Worm (Caenorhabditis elegans) whole organism, mixed stage, embryonic: ENCODE measurements around the gene adt-2.

Source experiments
- M03D4.4 ChIP-seq: sonication (generic microtip); optimal IDR thresholded peaks from 2 replicates; lab custom pipeline; 2017; ENCODE audit warnings: mild to moderate bottlenecking, missing genetic modification characterization, missing compliant biosample characterization
- bed-3 ChIP-seq: fragments of 200-800 bp; sonication (Bioruptor generic); optimal IDR thresholded peaks from 3 replicates; lab custom pipeline; 2018; ENCODE audit warnings: mild to moderate bottlenecking, missing genetic modification characterization, moderate library complexity, missing compliant biosample characterization
- blmp-1 ChIP-seq: fragments of 150-350 bp; optimal IDR thresholded peaks from 2 replicates; lab custom pipeline; 2014; ENCODE audit warnings: missing biosample characterization, missing genetic modification characterization
- ceh-39 ChIP-seq: fragments of 150-350 bp; optimal IDR thresholded peaks from 2 replicates; lab custom pipeline; 2014; ENCODE audit warnings: missing biosample characterization, missing genetic modification characterization
- ceh-43 ChIP-seq: fragments of 200-800 bp; sonication (Bioruptor generic); optimal IDR thresholded peaks from 2 replicates; lab custom pipeline; 2018; ENCODE audit warnings: mild to moderate bottlenecking, missing genetic modification characterization, moderate library complexity, missing compliant biosample characterization
- ceh-83 ChIP-seq: fragments of 200-800 bp; sonication (Bioruptor generic); optimal IDR thresholded peaks from 2 replicates; lab custom pipeline; 2018; ENCODE audit warnings: mild to moderate bottlenecking, missing genetic modification characterization, missing compliant biosample characterization
- ces-1 ChIP-seq: fragments of 150-350 bp; optimal IDR thresholded peaks from 2 replicates; lab custom pipeline; 2014; ENCODE audit warnings: missing biosample characterization, missing genetic modification reagents, missing genetic modification characterization
- cnd-1 ChIP-seq: fragments of 200-800 bp; sonication (Bioruptor generic); optimal IDR thresholded peaks from 2 replicates; lab custom pipeline; 2018; ENCODE audit warnings: mild to moderate bottlenecking, missing genetic modification characterization, missing compliant biosample characterization
- drap-1 ChIP-seq: fragments of 200-800 bp; sonication (Bioruptor generic); optimal IDR thresholded peaks from 3 replicates; lab custom pipeline; 2018; ENCODE audit warnings: mild to moderate bottlenecking, missing genetic modification characterization, missing compliant biosample characterization
- elt-1 ChIP-seq: sonication (generic microtip); optimal IDR thresholded peaks from 2 replicates; lab custom pipeline; 2017; ENCODE audit warnings: missing genetic modification characterization, mild to moderate bottlenecking, missing compliant biosample characterization, antibody characterized with exemption, moderate library complexity, borderline replicate concordance; ENCODE audit not compliant: insufficient read depth
- flh-1 ChIP-seq: fragments of 200-800 bp; sonication (Bioruptor generic); optimal IDR thresholded peaks from 2 replicates; lab custom pipeline; 2018; ENCODE audit warnings: mild to moderate bottlenecking, missing genetic modification characterization, moderate library complexity, missing compliant biosample characterization
- ham-2 ChIP-seq: fragments of 200-800 bp; sonication (Bioruptor generic); optimal IDR thresholded peaks from 2 replicates; lab custom pipeline; 2018; ENCODE audit warnings: mild to moderate bottlenecking, missing genetic modification characterization, missing compliant biosample characterization
- hlh-1 ChIP-seq: fragments of 150-350 bp; optimal IDR thresholded peaks from 2 replicates; lab custom pipeline; 2014; ENCODE audit warnings: missing biosample characterization, missing genetic modification reagents, missing genetic modification characterization
- lin-13 ChIP-seq: fragments of 150-350 bp; optimal IDR thresholded peaks from 2 replicates; lab custom pipeline; 2014; ENCODE audit warnings: missing biosample characterization, missing genetic modification characterization
- lin-32 ChIP-seq: fragments of 200-800 bp; sonication (Bioruptor generic); optimal IDR thresholded peaks from 2 replicates; lab custom pipeline; 2018; ENCODE audit warnings: mild to moderate bottlenecking, missing genetic modification characterization, missing compliant biosample characterization
- mab-5 ChIP-seq: fragments of 150-350 bp; optimal IDR thresholded peaks from 2 replicates; lab custom pipeline; 2014; ENCODE audit warnings: missing biosample characterization, missing genetic modification characterization
- mep-1 ChIP-seq: fragments of 150-350 bp; optimal IDR thresholded peaks from 2 replicates; lab custom pipeline; 2017; ENCODE audit warnings: missing biosample characterization, missing genetic modification reagents, missing genetic modification characterization, inconsistent platforms
- mls-2 ChIP-seq: sonication (generic microtip); optimal IDR thresholded peaks from 2 replicates; lab custom pipeline; 2016; ENCODE audit warnings: mild to moderate bottlenecking, missing genetic modification characterization, moderate library complexity, missing compliant biosample characterization
- nhr-12 ChIP-seq: fragments of 150-350 bp; optimal IDR thresholded peaks from 2 replicates; lab custom pipeline; 2014; ENCODE audit warnings: missing biosample characterization, missing genetic modification characterization
- nhr-2 ChIP-seq: fragments of 150-350 bp; optimal IDR thresholded peaks from 2 replicates; lab custom pipeline; 2014; ENCODE audit warnings: missing biosample characterization, missing genetic modification characterization
- nhr-237 ChIP-seq: fragments of 150-350 bp; optimal IDR thresholded peaks from 2 replicates; lab custom pipeline; 2014; ENCODE audit warnings: missing biosample characterization, missing genetic modification characterization
- nhr-28 ChIP-seq: fragments of 150-350 bp; optimal IDR thresholded peaks from 2 replicates; lab custom pipeline; 2014; ENCODE audit warnings: missing biosample characterization, missing genetic modification characterization
- nhr-76 ChIP-seq: sonication (generic microtip); optimal IDR thresholded peaks from 2 replicates; lab custom pipeline; 2017; ENCODE audit warnings: missing biosample characterization, missing genetic modification characterization
- pha-4 ChIP-seq: fragments of 150-350 bp; optimal IDR thresholded peaks from 2 replicates; lab custom pipeline; 2018; ENCODE audit warnings: missing biosample characterization, missing genetic modification reagents, missing genetic modification characterization
- sem-2 ChIP-seq: fragments of 200-800 bp; sonication (Bioruptor generic); optimal IDR thresholded peaks from 2 replicates; lab custom pipeline; 2018; ENCODE audit warnings: mild to moderate bottlenecking, missing genetic modification characterization, missing compliant biosample characterization
- sptf-1 ChIP-seq: sonication (generic microtip); optimal IDR thresholded peaks from 2 replicates; lab custom pipeline; 2017; ENCODE audit warnings: mild to moderate bottlenecking, missing genetic modification characterization, moderate library complexity, missing compliant biosample characterization
- tbx-8 ChIP-seq: fragments of 200-800 bp; sonication (Bioruptor generic); optimal IDR thresholded peaks from 2 replicates; lab custom pipeline; 2018; ENCODE audit warnings: mild to moderate bottlenecking, missing genetic modification characterization, moderate library complexity, missing compliant biosample characterization
- unc-120 ChIP-seq: sonication (generic microtip); optimal IDR thresholded peaks from 2 replicates; lab custom pipeline; 2017; ENCODE audit warnings: missing genetic modification characterization, missing compliant biosample characterization; ENCODE audit not compliant: poor library complexity, severe bottlenecking
- unc-39 ChIP-seq: fragments of 150-350 bp; optimal IDR thresholded peaks from 2 replicates; lab custom pipeline; 2014; ENCODE audit warnings: missing biosample characterization, missing genetic modification characterization
- zip-8 ChIP-seq: fragments of 150-350 bp; optimal IDR thresholded peaks from 2 replicates; lab custom pipeline; 2014; ENCODE audit warnings: missing biosample characterization, missing genetic modification characterization
- ztf-11 ChIP-seq: fragments of 150-350 bp; optimal IDR thresholded peaks from 2 replicates; lab custom pipeline; 2014; ENCODE audit warnings: missing biosample characterization, missing genetic modification characterization

adt-2 gene

DNA sequence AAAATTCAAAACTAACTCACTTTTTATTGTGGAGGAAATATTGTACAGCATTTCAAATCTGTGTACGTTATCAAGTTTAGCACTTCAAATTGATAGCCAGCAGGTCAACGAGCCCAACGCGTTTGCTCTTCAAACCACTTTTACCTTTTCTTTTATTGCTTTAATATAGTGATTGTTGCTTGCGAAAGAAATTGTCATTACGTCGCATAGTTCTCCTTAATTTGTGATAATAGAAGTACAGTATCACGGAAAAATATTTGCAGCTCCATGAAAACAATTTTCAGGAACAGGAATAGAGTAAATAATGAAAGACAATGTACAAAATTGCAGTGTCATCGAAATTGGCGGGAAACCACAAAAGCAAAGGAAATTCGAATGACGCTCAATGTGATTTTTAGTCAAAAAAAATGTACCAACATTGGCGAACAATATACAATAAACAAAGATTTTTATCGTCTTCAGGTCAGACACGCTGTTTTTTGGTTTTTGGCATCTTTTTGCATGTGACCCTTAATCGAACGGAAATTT is 27.0 kb upstream of the adt-2 start, which contains the start of the genes PDB1.1 and F08C6.5:
Gene PDB1.1 (minus strand): TSS at position 158 of the 528 bp plus-strand sequence.
Gene F08C6.5 (plus strand): TSS at position 478 of the 528 bp plus-strand sequence.
- TF ChIP-seq lin-32 (GFP tag; lab: Kevin White, UChicago) (no peak), elt-1 (tag; lab: Kevin White, UChicago) (no peak), ztf-11 (no peak), mab-5 (tag; lab: Kevin White, UChicago) (no peak), zip-8 (tag; lab: Kevin White, UChicago) (no peak), nhr-237 (no peak), ceh-43 (GFP tag; lab: Kevin White, UChicago) (no peak), tbx-8 (GFP tag; lab: Kevin White, UChicago) (no peak)

DNA sequence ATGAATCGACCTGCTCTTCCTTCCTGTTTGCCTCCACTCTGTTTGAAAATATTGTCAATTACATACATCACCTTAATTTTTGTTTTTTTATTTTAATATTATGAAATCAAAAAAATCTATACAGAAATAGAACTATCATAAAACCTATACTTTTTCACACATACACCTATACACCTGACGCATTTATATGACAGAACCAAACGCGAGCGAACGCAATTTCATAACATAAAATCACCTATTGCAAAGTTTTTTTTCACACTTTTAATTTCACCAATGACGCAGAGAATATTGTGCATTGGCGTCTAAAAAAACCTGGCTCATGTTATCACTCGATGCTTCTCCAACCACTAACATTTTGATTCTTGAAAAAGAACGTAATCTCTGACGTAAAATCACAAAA is 24.0 kb upstream of the adt-2 start:
- TF ChIP-seq nhr-12 (no peak), mab-5 (tag; lab: Kevin White, UChicago) (no peak), M03D4.4 (tag; lab: Kevin White, UChicago) (no peak), nhr-237 (no peak), unc-39 (no peak), zip-8 (tag; lab: Kevin White, UChicago) (no peak), tbx-8 (GFP tag; lab: Kevin White, UChicago) (no peak), hlh-1 (tag; lab: Kevin White, UChicago) (no peak), sptf-1 (no peak), mep-1 (tag; lab: Kevin White, UChicago) (no peak), lin-13 (tag; lab: Kevin White, UChicago) (no peak), elt-1 (tag; lab: Kevin White, UChicago) (no peak), nhr-76 (tag; lab: Kevin White, UChicago) (no peak), ceh-83 (no peak), nhr-28 (tag; lab: Kevin White, UChicago) (no peak), drap-1 (GFP tag; lab: Kevin White, UChicago) (no peak), ceh-39 (tag; lab: Kevin White, UChicago) (no peak), ham-2 (no peak), unc-120 (tag; lab: Kevin White, UChicago) (no peak)
- TF ChIP-seq, all 35 proteins: peak for 0

DNA sequence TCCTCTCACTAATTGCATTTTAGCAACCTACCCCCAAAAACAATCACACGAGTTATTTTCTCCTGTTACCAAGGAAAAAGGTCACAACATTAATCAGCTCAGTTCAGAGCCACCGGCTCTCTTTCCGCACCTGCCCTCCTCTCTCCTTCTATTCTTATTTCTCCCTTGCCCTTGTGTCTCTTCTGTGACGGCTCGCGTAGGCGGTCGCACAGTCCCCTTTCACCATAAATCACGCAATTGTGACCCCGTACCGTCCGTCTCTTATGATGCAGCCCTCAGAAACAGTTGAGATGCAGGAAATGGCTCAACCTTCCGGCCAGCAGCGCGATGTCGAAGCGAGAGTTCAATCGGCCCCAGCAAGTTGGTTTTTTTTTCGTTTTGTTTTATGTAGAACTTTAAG is 23.4 kb upstream of the adt-2 start, which contains the start of gene sto-1:
Gene sto-1 (plus strand): TSS at position 200 of the 400 bp plus-strand sequence.
- TF ChIP-seq lin-32 (GFP tag; lab: Kevin White, UChicago) (no peak), flh-1 (GFP tag; lab: Kevin White, UChicago) (peak; percentile 14), cnd-1 (tag; lab: Kevin White, UChicago) (peak; percentile 30), drap-1 (GFP tag; lab: Kevin White, UChicago) (no peak), mep-1 (tag; lab: Kevin White, UChicago) (no peak), ztf-11 (no peak), ceh-83 (peak; percentile 12), ham-2 (no peak), nhr-2 (tag; lab: Kevin White, UChicago) (peak; percentile 73), bed-3 (no peak)
- TF ChIP-seq, all 35 proteins: peak for 4

DNA sequence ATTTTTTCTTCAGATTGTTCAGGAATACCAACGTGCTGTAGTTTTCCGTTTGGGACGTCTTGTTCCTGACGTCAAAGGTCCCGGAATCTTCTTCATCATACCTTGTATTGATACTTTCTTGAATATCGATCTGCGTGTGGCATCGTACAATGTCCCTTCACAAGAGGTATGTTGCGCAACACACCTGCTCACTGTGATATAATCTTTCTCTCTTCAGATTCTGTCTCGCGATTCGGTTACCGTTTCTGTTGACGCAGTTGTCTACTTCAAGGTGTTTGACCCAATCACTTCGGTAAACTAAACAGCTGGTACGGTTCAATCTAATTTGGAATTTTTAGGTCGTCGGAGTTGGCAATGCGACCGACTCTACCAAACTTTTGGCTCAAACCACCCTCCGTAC is 22.6 kb upstream of the adt-2 start:
- no peak for TF ChIP-seq pha-4 (tag; lab: Kevin White, UChicago)
- TF ChIP-seq blmp-1 (tag; lab: Kevin White, UChicago) = no peak
- no peak for TF ChIP-seq sem-2 (GFP tag; lab: Kevin White, UChicago)
- peak; percentile 82 for TF ChIP-seq nhr-2 (tag; lab: Kevin White, UChicago)
- peak; percentile 4 for TF ChIP-seq hlh-1 (tag; lab: Kevin White, UChicago)
- no peak for TF ChIP-seq bed-3
- peak; percentile 91 for TF ChIP-seq zip-8 (tag; lab: Kevin White, UChicago)
- no peak for TF ChIP-seq ceh-43 (GFP tag; lab: Kevin White, UChicago)

DNA sequence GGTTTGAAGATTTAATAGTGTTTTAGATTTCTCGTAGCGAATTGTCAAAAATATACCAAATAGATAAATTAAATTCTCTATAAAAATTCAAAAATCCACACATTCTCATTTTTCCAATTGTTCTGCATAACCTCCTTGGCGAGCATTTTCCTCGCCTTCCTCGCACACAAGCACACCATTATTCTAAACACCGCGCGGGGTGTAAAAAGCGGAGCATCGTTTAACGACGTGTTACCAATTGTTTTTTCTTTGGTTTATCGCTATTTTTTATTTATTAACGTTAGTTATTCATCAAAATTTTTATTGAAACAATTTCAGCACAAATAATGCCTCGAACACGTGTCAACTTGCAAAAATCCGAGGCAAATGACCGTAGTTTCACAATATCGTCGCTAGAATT is 21.0 kb upstream of the adt-2 start, which contains the start of gene vps-52:
Gene vps-52 (plus strand): TSS at position 319 of the 400 bp plus-strand sequence.
- TF ChIP-seq ces-1 = peak; percentile 26
- TF ChIP-seq ztf-11 = no peak
- no peak for TF ChIP-seq sptf-1
- no peak for TF ChIP-seq zip-8 (tag; lab: Kevin White, UChicago)
- TF ChIP-seq mls-2 = no peak
- no peak for TF ChIP-seq ceh-83
- peak; percentile 36 for TF ChIP-seq mep-1 (tag; lab: Kevin White, UChicago)
- TF ChIP-seq elt-1 (tag; lab: Kevin White, UChicago) = no peak
- no peak for TF ChIP-seq flh-1 (GFP tag; lab: Kevin White, UChicago)
